Fruit fly (Drosophila melanogaster): ENCODE data around the gene CG12071.
A peak's percentile ranks its signal among the peaks of the same experiment; 100 is the strongest.

CG12071 gene

dm6 chr3R:30870317-30870878, 10.4 kb downstream of the CG12071 start (continued):
- TF ChIP-seq HLH4C (GFP tag; IDR thresholded peaks at IDR 0.05; ENCODE audit: partially characterized antibody): no peak
- no peak for TF ChIP-seq D19A (tag; optimal IDR thresholded peaks at IDR 0.05)
- no peak for TF ChIP-seq ssp (GFP tag; IDR thresholded peaks at IDR 0.05)
- peak; percentile 2 for TF ChIP-seq CG1603 (tag; optimal IDR thresholded peaks at IDR 0.05)
- TF ChIP-seq bab2 (GFP tag; optimal IDR thresholded peaks at IDR 0.05): no peak
- no peak for TF ChIP-seq CG1647 (GFP tag; optimal IDR thresholded peaks at IDR 0.05)
- no peak for TF ChIP-seq CG16779 (GFP tag; IDR thresholded peaks at IDR 0.05)
- no peak for TF ChIP-seq Hr3 (GFP tag; optimal IDR thresholded peaks at IDR 0.05)
- TF ChIP-seq B-H1 (GFP tag; IDR thresholded peaks at IDR 0.05): no peak
- TF ChIP-seq Fer1 (GFP tag; optimal IDR thresholded peaks at IDR 0.05): no peak
- TF ChIP-seq mld (GFP tag; IDR thresholded peaks at IDR 0.05; ENCODE audit: partially characterized antibody): no peak

- TF ChIP-seq CG10979 (tag; optimal IDR thresholded peaks at IDR 0.05): no peak
- no peak for TF ChIP-seq Meics (GFP tag; optimal IDR thresholded peaks at IDR 0.05)
- TF ChIP-seq sna (GFP tag; IDR thresholded peaks at IDR 0.05; ENCODE audit: partially characterized antibody): no peak
- no peak for TF ChIP-seq Sox100B (GFP tag; optimal IDR thresholded peaks at IDR 0.05)
- peak; percentile 24 for TF ChIP-seq Blimp-1 (GFP tag; optimal IDR thresholded peaks at IDR 0.05)
- TF ChIP-seq trh (GFP tag; optimal IDR thresholded peaks at IDR 0.05): no peak
- no peak for TF ChIP-seq Rx (GFP tag; IDR thresholded peaks at IDR 0.05)
Measured at dm6 chr3R:30867232-30867631, 13.6 kb downstream of the CG12071 start, which contains the start of gene Cpr100A. Gene Cpr100A, plus strand, starts transcription at chr3R:30867521.

dm6 chr3R:30865883-30866282, 14.9 kb downstream of the CG12071 start:
- TF ChIP-seq CG18011 (GFP tag; optimal IDR thresholded peaks at IDR 0.05) (no peak), Ets65A (GFP tag) (peak; percentile 72), D (optimal IDR thresholded peaks at IDR 0.05) (peak; percentile 41), D (GFP tag; optimal IDR thresholded peaks at IDR 0.05) (no peak), Kr (GFP tag; optimal IDR thresholded peaks at IDR 0.05) (no peak), Sry-β (GFP tag; optimal IDR thresholded peaks at IDR 0.05) (no peak), CG14710 (tag; optimal IDR thresholded peaks at IDR 0.05) (no peak), gfzf (GFP tag; optimal IDR thresholded peaks at IDR 0.05) (no peak), ap (GFP tag; IDR thresholded peaks at IDR 0.05) (0 out of 2 replicates have a peak, but pooled peaks have one; percentile 1), Gug (GFP tag; IDR thresholded peaks at IDR 0.05) (no peak), onecut (GFP tag; IDR thresholded peaks at IDR 0.05) (no peak), zen (tag; optimal IDR thresholded peaks at IDR 0.05) (peak; percentile 82), HLH54F (GFP tag; optimal IDR thresholded peaks at IDR 0.05) (no peak), Ets97D (GFP tag; optimal IDR thresholded peaks at IDR 0.05) (no peak), CG4282 (GFP tag; optimal IDR thresholded peaks at IDR 0.05) (no peak), pb (GFP tag; optimal IDR thresholded peaks at IDR 0.05) (no peak), CG3726 (GFP tag; IDR thresholded peaks at IDR 0.05) (no peak), CG2889 (GFP tag; IDR thresholded peaks at IDR 0.05) (no peak), ems (GFP tag; optimal IDR thresholded peaks at IDR 0.05) (no peak), sens-2 (GFP tag; IDR thresholded peaks at IDR 0.05) (no peak), tup (GFP tag; optimal IDR thresholded peaks at IDR 0.05) (no peak), Gsc (GFP tag; IDR thresholded peaks at IDR 0.05) (no peak), CG1603 (tag; optimal IDR thresholded peaks at IDR 0.05) (no peak), CG30020 (tag; optimal IDR thresholded peaks at IDR 0.05) (no peak), Side (GFP tag; optimal IDR thresholded peaks at IDR 0.05) (no peak), Fer3 (tag; optimal IDR thresholded peaks at IDR 0.05) (no peak)
